Fruit fly (Drosophila melanogaster) whole organism, embryonic: ENCODE results near the gene CG7970.

Experiments
- Antp ChIP-seq: fragments of 200-800 bp; sonication (Bioruptor generic); optimal IDR thresholded peaks from 3 replicates; lab custom pipeline; 2016; ENCODE audit warnings: missing biosample characterization, missing genetic modification characterization
- Bdp1 ChIP-seq: fragments of 200-800 bp; sonication (Bioruptor generic); optimal IDR thresholded peaks from 3 replicates; lab custom pipeline; 2016; ENCODE audit warnings: missing biosample characterization, missing genetic modification characterization
- CG10431 ChIP-seq: fragments of 200-800 bp; sonication (Bioruptor generic); optimal IDR thresholded peaks from 3 replicates; lab custom pipeline; 2018; ENCODE audit warnings: missing biosample characterization, mild to moderate bottlenecking, missing genetic modification characterization
- CG11695 ChIP-seq: fragments of 200-800 bp; sonication (Bioruptor generic); IDR thresholded peaks from 3 replicates; pipeline ENCODE4 v1.3.6; 2022; ENCODE audit warnings: missing biosample characterization, missing genetic modification characterization
- CG14860 ChIP-seq: fragments of 200-800 bp; sonication (Bioruptor generic); IDR thresholded peaks from 3 replicates; pipeline ENCODE4 v1.3.6; 2022; ENCODE audit warnings: missing biosample characterization, missing genetic modification characterization; ENCODE audit not compliant: partially characterized antibody
- CG14965 ChIP-seq: fragments of 200-800 bp; sonication (Bioruptor generic); optimal IDR thresholded peaks from 2 replicates; lab custom pipeline; 2016; ENCODE audit warnings: missing biosample characterization, missing genetic modification characterization, borderline replicate concordance
- CG15601 ChIP-seq: fragments of 200-800 bp; sonication (Bioruptor generic); optimal IDR thresholded peaks from 3 replicates; lab custom pipeline; 2019; ENCODE audit warnings: missing biosample characterization, mild to moderate bottlenecking, missing genetic modification characterization, moderate library complexity
- CG16779 ChIP-seq: fragments of 200-800 bp; sonication (Bioruptor generic); IDR thresholded peaks from 2 replicates; pipeline ENCODE4 v1.3.6; 2022; ENCODE audit warnings: missing biosample characterization, missing genetic modification characterization
- CG17328 ChIP-seq: fragments of 200-800 bp; sonication (Bioruptor generic); IDR thresholded peaks from 2 replicates; pipeline ENCODE4 v1.3.6; 2022; ENCODE audit warnings: missing biosample characterization, missing genetic modification characterization
- CG17802 ChIP-seq: fragments of 200-800 bp; sonication (Bioruptor generic); optimal IDR thresholded peaks from 2 replicates; lab custom pipeline; 2018; ENCODE audit warnings: missing biosample characterization, mild to moderate bottlenecking, missing genetic modification characterization, moderate library complexity
- CG18599 ChIP-seq: fragments of 200-800 bp; sonication (Bioruptor generic); optimal IDR thresholded peaks from 3 replicates; lab custom pipeline; 2017; ENCODE audit warnings: missing biosample characterization, missing genetic modification characterization, mild to moderate bottlenecking, moderate library complexity, missing genetic modification reagents
- CG2116 ChIP-seq: fragments of 200-800 bp; sonication (Bioruptor generic); optimal IDR thresholded peaks from 3 replicates; lab custom pipeline; 2018; ENCODE audit warnings: missing biosample characterization, mild to moderate bottlenecking, missing genetic modification characterization
- CG30020 ChIP-seq: fragments of 200-800 bp; optimal IDR thresholded peaks from 2 replicates; lab custom pipeline; 2019; ENCODE audit warnings: missing biosample characterization, mild to moderate bottlenecking, missing genetic modification characterization, moderate library complexity
- CG42726 ChIP-seq: fragments of 200-800 bp; sonication (Bioruptor generic); IDR thresholded peaks from 2 replicates; pipeline ENCODE4 v1.3.6; 2022; ENCODE audit warnings: missing biosample characterization, missing genetic modification characterization; ENCODE audit not compliant: partially characterized antibody
- CG6854 ChIP-seq: fragments of 200-800 bp; sonication (Bioruptor generic); optimal IDR thresholded peaks from 3 replicates; lab custom pipeline; 2017; ENCODE audit warnings: missing biosample characterization, mild to moderate bottlenecking, missing genetic modification characterization
- CG7556 ChIP-seq: fragments of 200-800 bp; sonication (Bioruptor generic); optimal IDR thresholded peaks from 2 replicates; lab custom pipeline; 2017; ENCODE audit warnings: missing biosample characterization, mild to moderate bottlenecking, missing genetic modification characterization
- CG9609 ChIP-seq: fragments of 200-800 bp; sonication (Bioruptor generic); optimal IDR thresholded peaks from 3 replicates; lab custom pipeline; 2016; ENCODE audit warnings: missing biosample characterization, missing genetic modification characterization
- CG9817 ChIP-seq: fragments of 200-800 bp; sonication (Bioruptor generic); optimal IDR thresholded peaks from 2 replicates; lab custom pipeline; 2018; ENCODE audit warnings: missing biosample characterization, mild to moderate bottlenecking, missing genetic modification characterization, moderate library complexity
- D19A ChIP-seq: fragments of 200-800 bp; optimal IDR thresholded peaks from 3 replicates; lab custom pipeline; 2019; ENCODE audit warnings: missing biosample characterization, mild to moderate bottlenecking, missing genetic modification characterization, moderate library complexity
- E2f2 ChIP-seq: fragments of 200-800 bp; sonication (Bioruptor generic); IDR thresholded peaks from 2 replicates; pipeline ENCODE4 v1.3.6; 2022; ENCODE audit warnings: missing biosample characterization, missing genetic modification characterization
- Fer1 ChIP-seq: fragments of 200-800 bp; sonication (Bioruptor generic); optimal IDR thresholded peaks from 2 replicates; lab custom pipeline; 2017; ENCODE audit warnings: missing biosample characterization, mild to moderate bottlenecking, missing genetic modification characterization
- Gug ChIP-seq: fragments of 200-800 bp; sonication (Bioruptor generic); IDR thresholded peaks from 4 replicates; pipeline ENCODE4 v1.3.6; 2022; ENCODE audit warnings: missing biosample characterization, missing genetic modification characterization
- HHEX ChIP-seq: fragments of 200-800 bp; sonication (Bioruptor generic); optimal IDR thresholded peaks from 3 replicates; lab custom pipeline; 2017; ENCODE audit warnings: missing biosample characterization, mild to moderate bottlenecking, missing genetic modification characterization, missing genetic modification reagents
- Jarid2 ChIP-seq: fragments of 200-800 bp; sonication (Bioruptor generic); optimal IDR thresholded peaks from 3 replicates; lab custom pipeline; 2017; ENCODE audit warnings: mild to moderate bottlenecking, missing biosample characterization, missing genetic modification reagents, missing genetic modification characterization
- Kr ChIP-seq: fragments of 200-800 bp; sonication (Bioruptor generic); optimal IDR thresholded peaks from 2 replicates; lab custom pipeline; 2017; ENCODE audit warnings: missing biosample characterization, mild to moderate bottlenecking, missing genetic modification characterization
- MBD-R2 ChIP-seq: fragments of 200-800 bp; sonication (Bioruptor generic); IDR thresholded peaks from 2 replicates; pipeline ENCODE4 v1.3.6; 2022; ENCODE audit warnings: missing biosample characterization, missing genetic modification characterization
- MTF-1 ChIP-seq: fragments of 200-800 bp; sonication (Bioruptor generic); optimal IDR thresholded peaks from 2 replicates; lab custom pipeline; 2018; ENCODE audit warnings: missing biosample characterization, mild to moderate bottlenecking, missing genetic modification characterization, borderline replicate concordance
- Oaz ChIP-seq: fragments of 200-800 bp; sonication (Bioruptor generic); IDR thresholded peaks from 2 replicates; pipeline ENCODE4 v1.3.6; 2022; ENCODE audit warnings: missing biosample characterization, missing genetic modification characterization
- Sin3A ChIP-seq: fragments of >200 bp; optimal IDR thresholded peaks from 2 replicates; lab custom pipeline; 2018
- TFAM ChIP-seq: fragments of 200-800 bp; sonication (Bioruptor generic); optimal IDR thresholded peaks from 2 replicates; lab custom pipeline; 2017; ENCODE audit warnings: missing biosample characterization, missing genetic modification characterization, inconsistent platforms
- bab2 ChIP-seq: fragments of 200-800 bp; sonication (Bioruptor generic); optimal IDR thresholded peaks from 2 replicates; lab custom pipeline; 2016; ENCODE audit warnings: missing biosample characterization, missing genetic modification characterization
- btn ChIP-seq: fragments of 200-800 bp; sonication (Bioruptor generic); optimal IDR thresholded peaks from 2 replicates; lab custom pipeline; 2016; ENCODE audit warnings: missing biosample characterization, missing genetic modification characterization
- cato ChIP-seq: fragments of 200-800 bp; sonication (Bioruptor generic); optimal IDR thresholded peaks from 2 replicates; lab custom pipeline; 2016; ENCODE audit warnings: missing biosample characterization, missing genetic modification characterization, borderline replicate concordance
- ci ChIP-seq: fragments of 200-800 bp; sonication (Bioruptor generic); IDR thresholded peaks from 3 replicates; pipeline ENCODE4 v1.3.6; 2022; ENCODE audit warnings: missing biosample characterization, missing genetic modification characterization
- dysf ChIP-seq: fragments of 200-800 bp; sonication (Bioruptor generic); IDR thresholded peaks from 3 replicates; pipeline ENCODE4 v1.3.6; 2022; ENCODE audit warnings: missing biosample characterization, missing genetic modification characterization
- esg ChIP-seq: fragments of 200-800 bp; sonication (Bioruptor generic); conservative IDR thresholded peaks from 2 replicates; pipeline ENCODE4 v1.3.6; 2022; ENCODE audit warnings: missing biosample characterization, missing genetic modification characterization
- fd3F ChIP-seq: fragments of 200-800 bp; sonication (Bioruptor generic); optimal IDR thresholded peaks from 2 replicates; lab custom pipeline; 2018; ENCODE audit warnings: missing biosample characterization, mild to moderate bottlenecking, missing genetic modification characterization, moderate library complexity
- gem ChIP-seq: fragments of 200-800 bp; sonication (Bioruptor generic); optimal IDR thresholded peaks from 2 replicates; lab custom pipeline; 2019; ENCODE audit warnings: missing biosample characterization, mild to moderate bottlenecking, missing genetic modification characterization, moderate library complexity
- gsb-n ChIP-seq: fragments of 200-800 bp; sonication (Bioruptor generic); optimal IDR thresholded peaks from 3 replicates; lab custom pipeline; 2018; ENCODE audit warnings: missing biosample characterization, mild to moderate bottlenecking, missing genetic modification characterization
- hkb ChIP-seq, 2 experiments: fragments of 200-800 bp in 1 of 2; fragments of >200 bp in 1 of 2; sonication (Bioruptor generic) in 1 of 2; IDR thresholded peaks in 1 of 2; optimal IDR thresholded peaks in 1 of 2; 2 replicates each; pipeline versions ENCODE4 v1.3.6 to Lab custom; 2017 to 2022; ENCODE audit warnings: missing biosample characterization in 1 of 2, missing genetic modification characterization in 1 of 2
- lilli ChIP-seq: fragments of 200-800 bp; sonication (Bioruptor generic); optimal IDR thresholded peaks from 3 replicates; lab custom pipeline; 2016; ENCODE audit warnings: missing biosample characterization, missing genetic modification characterization
- p53 ChIP-seq: fragments of 200-800 bp; sonication (Bioruptor generic); optimal IDR thresholded peaks from 2 replicates; lab custom pipeline; 2016; ENCODE audit warnings: missing biosample characterization, missing genetic modification characterization
- pan ChIP-seq, 4 experiments: fragments of >200 bp in 3 of 4; fragments of 200-800 bp in 1 of 4; sonication (Bioruptor generic) in 1 of 4; optimal IDR thresholded peaks in 3 of 4; IDR thresholded peaks in 1 of 4; 2 replicates each; pipeline versions ENCODE4 v1.3.6 to Lab custom; 2017 to 2022; ENCODE audit warnings: missing biosample characterization in 2 of 4, missing genetic modification characterization in 2 of 4, mixed read lengths in 1 of 4
- phol ChIP-seq: fragments of 200-800 bp; sonication (Bioruptor generic); optimal IDR thresholded peaks from 3 replicates; lab custom pipeline; 2018; ENCODE audit warnings: missing biosample characterization, mild to moderate bottlenecking, missing genetic modification characterization, moderate library complexity
- sc ChIP-seq, 3 experiments: fragments of >200 bp in 2 of 3; fragments of 200-800 bp in 1 of 3; sonication (Bioruptor generic) in 1 of 3; optimal IDR thresholded peaks; 2 replicates in 2 of 3; 3 replicates in 1 of 3; lab custom pipeline; 2017; ENCODE audit warnings: mild to moderate bottlenecking in 1 of 3, missing biosample characterization in 1 of 3, missing genetic modification characterization in 1 of 3, missing genetic modification reagents in 1 of 3
- slbo ChIP-seq: fragments of 200-800 bp; sonication (Bioruptor generic); IDR thresholded peaks from 2 replicates; pipeline ENCODE4 v1.3.6; 2022; ENCODE audit warnings: missing biosample characterization, missing genetic modification characterization
- sob ChIP-seq: fragments of 200-800 bp; sonication (Bioruptor generic); IDR thresholded peaks from 2 replicates; pipeline ENCODE4 v1.3.6; 2022; ENCODE audit warnings: missing biosample characterization, missing genetic modification characterization
- wek ChIP-seq: fragments of 200-800 bp; sonication (Bioruptor generic); optimal IDR thresholded peaks from 3 replicates; lab custom pipeline; 2018; ENCODE audit warnings: missing biosample characterization, mild to moderate bottlenecking, missing genetic modification characterization, moderate library complexity

Gene CG7970

DNA sequence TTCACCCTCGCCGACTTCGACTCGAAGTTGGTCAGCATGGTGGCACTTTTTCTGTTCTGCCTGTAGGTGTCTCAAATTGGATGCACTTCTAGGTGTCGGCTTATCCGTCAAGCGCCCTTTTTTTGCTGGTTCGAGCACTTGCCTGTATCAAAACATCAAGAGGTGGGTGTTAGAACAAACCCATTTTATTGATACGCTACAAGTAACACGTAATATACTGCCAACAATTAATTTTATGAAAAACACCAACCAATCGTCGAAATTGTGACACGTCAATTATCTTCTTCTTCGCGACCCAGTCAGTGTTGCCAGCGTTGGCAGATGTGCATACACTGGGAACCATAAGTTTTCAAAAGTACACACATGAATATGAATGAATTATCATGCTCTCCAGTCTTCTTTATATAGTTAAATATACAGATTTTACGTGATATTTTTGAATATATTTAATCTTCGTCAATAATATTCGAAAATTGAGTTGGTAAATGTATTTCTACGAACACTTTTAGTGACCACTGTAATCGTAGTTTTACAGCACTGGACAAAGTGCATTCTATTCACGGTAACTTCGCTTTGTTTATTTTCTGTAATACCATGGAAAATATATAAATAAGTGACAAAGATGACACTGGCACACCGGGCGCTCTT is 7.5 kb upstream of the CG7970 start, which contains the start of the genes alphaCOP and CG13919 (continued):
- peak; percentile 60 for TF ChIP-seq p53 (GFP tag; lab: Kevin White, UChicago)
- TF ChIP-seq E2f2 (GFP tag; lab: Robert Waterston, UW), result peak; percentile 86
- peak; percentile 88 for TF ChIP-seq Bdp1 (GFP tag; lab: Kevin White, UChicago)
- no peak for TF ChIP-seq Kr (GFP tag; lab: Kevin White, UChicago)
- peak; percentile 70 for TF ChIP-seq wek (GFP tag; lab: Kevin White, UChicago)
- TF ChIP-seq pan (optimal IDR thresholded peaks at IDR 0.05; lab: Kevin White, UChicago), result no peak
- peak in 1 of 2 experiments; percentile 97 for TF ChIP-seq pan (GFP tag; optimal IDR thresholded peaks at IDR 0.05 in 1 of 2, IDR thresholded peaks at IDR 0.05 in 1 of 2)
- TF ChIP-seq ci, result peak; percentile 97
- TF ChIP-seq CG11695 (GFP tag; lab: Robert Waterston, UW), result peak; percentile 95
- TF ChIP-seq Sin3A (lab: Kevin White, UChicago), result peak; percentile 9
- TF ChIP-seq CG7556, result peak; percentile 94
- TF ChIP-seq CG14860, result no peak
- TF ChIP-seq TFAM (GFP tag; lab: Kevin White, UChicago), result peak; percentile 75
- TF ChIP-seq gem (tag; lab: Kevin White, UChicago), result peak; percentile 98
- peak; percentile 11 for TF ChIP-seq Jarid2 (GFP tag; lab: Kevin White, UChicago)
- peak; percentile 91 for TF ChIP-seq Fer1 (GFP tag; lab: Kevin White, UChicago)
- TF ChIP-seq bab2 (GFP tag; lab: Kevin White, UChicago), result peak; percentile 96
- TF ChIP-seq D19A (tag; lab: Kevin White, UChicago), result peak; percentile 88
- peak; percentile 97 for TF ChIP-seq sob
- TF ChIP-seq MBD-R2, result peak; percentile 99
- TF ChIP-seq MTF-1 (GFP tag; lab: Kevin White, UChicago), result peak; percentile 83
- peak; percentile 95 for TF ChIP-seq CG15601 (tag; lab: Kevin White, UChicago)
- peak; percentile 98 for TF ChIP-seq Oaz (GFP tag; lab: Robert Waterston, UW)
- peak; percentile 97 for TF ChIP-seq dysf (GFP tag; lab: Robert Waterston, UW)
- TF ChIP-seq CG16779 (GFP tag; lab: Robert Waterston, UW), result peak; percentile 84
- TF ChIP-seq CG9817 (tag; lab: Kevin White, UChicago), result peak; percentile 95
- peak; percentile 94 for TF ChIP-seq HHEX (GFP tag; lab: Kevin White, UChicago)
- TF ChIP-seq CG17328 (GFP tag; lab: Robert Waterston, UW), result peak; percentile 98
- TF ChIP-seq CG14965, result peak; percentile 47
- peak; percentile 98 for TF ChIP-seq lilli (GFP tag; lab: Kevin White, UChicago)
- TF ChIP-seq Antp, result peak; percentile 83
- TF ChIP-seq phol (tag; lab: Kevin White, UChicago), result peak; percentile 93
- TF ChIP-seq fd3F (GFP tag; lab: Kevin White, UChicago), result peak; percentile 97
- TF ChIP-seq CG30020 (tag; lab: Kevin White, UChicago), result peak; percentile 86
- no peak for TF ChIP-seq hkb (optimal IDR thresholded peaks at IDR 0.05; lab: Kevin White, UChicago)
- TF ChIP-seq hkb (GFP tag; IDR thresholded peaks at IDR 0.05; lab: Robert Waterston, UW), result peak; percentile 94
- no peak for TF ChIP-seq sc (optimal IDR thresholded peaks at IDR 0.05; lab: Kevin White, UChicago)
- TF ChIP-seq sc (GFP tag; optimal IDR thresholded peaks at IDR 0.05; lab: Kevin White, UChicago), result peak; percentile 95
- TF ChIP-seq cato (GFP tag; lab: Kevin White, UChicago), result peak; percentile 94
- TF ChIP-seq CG2116 (GFP tag; lab: Kevin White, UChicago), result peak; percentile 86
- peak; percentile 93 for TF ChIP-seq CG18599 (GFP tag; lab: Kevin White, UChicago)
- TF ChIP-seq gsb-n, result peak; percentile 97
- TF ChIP-seq CG10431 (GFP tag; lab: Kevin White, UChicago), result peak; percentile 83
- TF ChIP-seq CG42726 (GFP tag; lab: Robert Waterston, UW), result no peak
- TF ChIP-seq CG9609 (GFP tag; lab: Kevin White, UChicago), result peak; percentile 88
- TF ChIP-seq CG6854, result peak; percentile 86
- peak; percentile 99 for TF ChIP-seq slbo (GFP tag; lab: Robert Waterston, UW)
- peak; percentile 56 for TF ChIP-seq btn (GFP tag; lab: Kevin White, UChicago)
- peak; percentile 98 for TF ChIP-seq esg (GFP tag; lab: Robert Waterston, UW)
- TF ChIP-seq CG17802 (tag; lab: Kevin White, UChicago), result peak; percentile 75
- peak; percentile 90 for TF ChIP-seq Gug (GFP tag; lab: Robert Waterston, UW)
